1 fruit fly cellular context compared by ENCODE assay signal in genomic region chr3L:1368201-1368617, dm6.
TF ChIP-seq lines count a peak whose summit lies in the region.

No protein-coding gene starts in this region.

TF ChIP-seq in whole organism, embryonic, 481 proteins besides CTCF, POLR2A, EP300 and RAD21 (continued from another document and continues in another):
- TF ChIP-seq CG8281 (tag; optimal IDR thresholded peaks at IDR 0.05; lab: Kevin White, UChicago): peak; percentile 35
- peak; percentile 81 for TF ChIP-seq CG11247 (GFP tag; IDR thresholded peaks at IDR 0.05; lab: Robert Waterston, UW)
- peak; percentile 89 for TF ChIP-seq CG14014 (GFP tag; IDR thresholded peaks at IDR 0.05; lab: Robert Waterston, UW)
- peak; percentile 78 for TF ChIP-seq CG14050 (GFP tag; IDR thresholded peaks at IDR 0.05; lab: Robert Waterston, UW)
- TF ChIP-seq CG6175 (GFP tag; IDR thresholded peaks at IDR 0.05; lab: Robert Waterston, UW): peak; percentile 60; the same call in 1 of the 3 replicates
- no peak for TF ChIP-seq MTF-1 (GFP tag; optimal IDR thresholded peaks at IDR 0.05; lab: Kevin White, UChicago; ENCODE audit: borderline replicate concordance)
- no peak for TF ChIP-seq dimm (GFP tag; IDR thresholded peaks at IDR 0.05; lab: Robert Waterston, UW)
- TF ChIP-seq CG10565 (GFP tag; optimal IDR thresholded peaks at IDR 0.05; lab: Kevin White, UChicago): peak; percentile 27
- TF ChIP-seq Atf6 (GFP tag; IDR thresholded peaks at IDR 0.05; lab: Robert Waterston, UW): peak; percentile 82
- peak; percentile 48 for TF ChIP-seq CG2875 (GFP tag; optimal IDR thresholded peaks at IDR 0.05; lab: Kevin White, UChicago)
- TF ChIP-seq Xbp1 (GFP tag; optimal IDR thresholded peaks at IDR 0.05; lab: Kevin White, UChicago): peak; percentile 80
- TF ChIP-seq Rx (GFP tag; IDR thresholded peaks at IDR 0.05; lab: Robert Waterston, UW): peak; percentile 81
- TF ChIP-seq Lpt (GFP tag; optimal IDR thresholded peaks at IDR 0.05; lab: Kevin White, UChicago): no peak
- TF ChIP-seq CG11456 (GFP tag; IDR thresholded peaks at IDR 0.05; lab: Robert Waterston, UW): peak; percentile 86
- peak; percentile 61 for TF ChIP-seq Six4 (GFP tag; optimal IDR thresholded peaks at IDR 0.05; lab: Kevin White, UChicago)
- TF ChIP-seq CG10462 (GFP tag; optimal IDR thresholded peaks at IDR 0.05; lab: Kevin White, UChicago): peak; percentile 68
- peak in 1 of 3 experiments; percentile 79 for TF ChIP-seq lola (GFP tag; optimal IDR thresholded peaks at IDR 0.05; lab: Kevin White, UChicago)
- TF ChIP-seq CG32767 (GFP tag; IDR thresholded peaks at IDR 0.05; lab: Robert Waterston, UW): peak; percentile 71
- TF ChIP-seq Side (GFP tag; optimal IDR thresholded peaks at IDR 0.05; lab: Kevin White, UChicago): peak; percentile 64
- no peak for TF ChIP-seq CG3838 (GFP tag; optimal IDR thresholded peaks at IDR 0.05; lab: Kevin White, UChicago)
- no peak for TF ChIP-seq Dfd (GFP tag; optimal IDR thresholded peaks at IDR 0.05; lab: Kevin White, UChicago)
- TF ChIP-seq NfI (GFP tag; optimal IDR thresholded peaks at IDR 0.05; lab: Kevin White, UChicago): peak; percentile 56
- peak; percentile 15 for TF ChIP-seq CG33557 (GFP tag; optimal IDR thresholded peaks at IDR 0.05; lab: Kevin White, UChicago)
- TF ChIP-seq phol (tag; optimal IDR thresholded peaks at IDR 0.05; lab: Kevin White, UChicago): peak; percentile 72
- TF ChIP-seq CG11398 (GFP tag; optimal IDR thresholded peaks at IDR 0.05; lab: Kevin White, UChicago): peak; percentile 57
- peak; percentile 71; the same call in 1 of the 2 replicates for TF ChIP-seq CG11696 (GFP tag; IDR thresholded peaks at IDR 0.05; lab: Robert Waterston, UW)
- no peak for TF ChIP-seq MESR4 (GFP tag; optimal IDR thresholded peaks at IDR 0.05; lab: Kevin White, UChicago)
- peak; percentile 15 for TF ChIP-seq NC2α (GFP tag; optimal IDR thresholded peaks at IDR 0.05; lab: Kevin White, UChicago)
- peak; percentile 60 for TF ChIP-seq jing (GFP tag; optimal IDR thresholded peaks at IDR 0.05; lab: Kevin White, UChicago)
- no peak for TF ChIP-seq hth (optimal IDR thresholded peaks at IDR 0.05; lab: Kevin White, UChicago)
- no peak for TF ChIP-seq pan (optimal IDR thresholded peaks at IDR 0.05; lab: Kevin White, UChicago)
- peak in 1 of 2 experiments; percentile 92 for TF ChIP-seq pan (GFP tag; optimal IDR thresholded peaks at IDR 0.05 in 1 of 2, IDR thresholded peaks at IDR 0.05 in 1 of 2)
- peak; percentile 24; the same call in 1 of the 2 replicates for TF ChIP-seq aop (GFP tag; IDR thresholded peaks at IDR 0.05; lab: Robert Waterston, UW)
- peak; percentile 83 for TF ChIP-seq CG16815 (GFP tag; optimal IDR thresholded peaks at IDR 0.05; lab: Kevin White, UChicago)
- peak; percentile 63; the same call in 1 of the 2 replicates for TF ChIP-seq CG17612 (GFP tag; IDR thresholded peaks at IDR 0.05; lab: Robert Waterston, UW)
- peak; percentile 22 for TF ChIP-seq nau (GFP tag; optimal IDR thresholded peaks at IDR 0.05; lab: Kevin White, UChicago)
- TF ChIP-seq CG10543 (GFP tag; optimal IDR thresholded peaks at IDR 0.05; lab: Kevin White, UChicago): no peak
- TF ChIP-seq ci (GFP tag; IDR thresholded peaks at IDR 0.05; lab: Robert Waterston, UW): peak; percentile 92
- TF ChIP-seq CG2129 (GFP tag; IDR thresholded peaks at IDR 0.05; lab: Robert Waterston, UW; ENCODE audit: partially characterized antibody): no peak
- TF ChIP-seq run (tag; optimal IDR thresholded peaks at IDR 0.05; lab: Kevin White, UChicago): peak; percentile 44
- TF ChIP-seq Dbx (GFP tag; IDR thresholded peaks at IDR 0.05; lab: Robert Waterston, UW): peak; percentile 84
- TF ChIP-seq CHES-1-like (GFP tag; optimal IDR thresholded peaks at IDR 0.05; lab: Kevin White, UChicago): peak; percentile 59
- TF ChIP-seq CG11093 (GFP tag; IDR thresholded peaks at IDR 0.05; lab: Robert Waterston, UW): peak; percentile 79
- TF ChIP-seq CG4282 (GFP tag; optimal IDR thresholded peaks at IDR 0.05; lab: Kevin White, UChicago): no peak
- peak; percentile 78; the same call in 2 of the 3 replicates for TF ChIP-seq ken (GFP tag; IDR thresholded peaks at IDR 0.05; lab: Robert Waterston, UW)
- TF ChIP-seq CG32772 (GFP tag; IDR thresholded peaks at IDR 0.05; lab: Robert Waterston, UW): peak; percentile 82
- TF ChIP-seq mld (GFP tag; IDR thresholded peaks at IDR 0.05; lab: Robert Waterston, UW; ENCODE audit: partially characterized antibody): no peak
- peak; percentile 84 for TF ChIP-seq gsb (GFP tag; IDR thresholded peaks at IDR 0.05; lab: Robert Waterston, UW)
- no peak for TF ChIP-seq hkb (optimal IDR thresholded peaks at IDR 0.05; lab: Kevin White, UChicago)
- TF ChIP-seq hkb (GFP tag; IDR thresholded peaks at IDR 0.05; lab: Robert Waterston, UW): peak; percentile 83
- TF ChIP-seq nom (GFP tag; optimal IDR thresholded peaks at IDR 0.05; lab: Kevin White, UChicago): no peak
- TF ChIP-seq Dip2 (GFP tag; IDR thresholded peaks at IDR 0.05; lab: Robert Waterston, UW): no peak
- TF ChIP-seq ab (GFP tag; optimal IDR thresholded peaks at IDR 0.05; lab: Kevin White, UChicago): peak; percentile 62
- peak; percentile 53; the same call in 1 of the 2 replicates for TF ChIP-seq CG43689 (GFP tag; IDR thresholded peaks at IDR 0.05; lab: Robert Waterston, UW)
- TF ChIP-seq chm (GFP tag; IDR thresholded peaks at IDR 0.05; lab: Robert Waterston, UW): peak; percentile 91
- TF ChIP-seq chif (GFP tag; optimal IDR thresholded peaks at IDR 0.05; lab: Kevin White, UChicago): peak; percentile 74 to 85
- TF ChIP-seq Poxn (GFP tag; IDR thresholded peaks at IDR 0.05; lab: Robert Waterston, UW): 0 out of 2 replicates have a peak, but pooled peaks have one; percentile 26
- peak; percentile 70 for TF ChIP-seq gt (GFP tag; IDR thresholded peaks at IDR 0.05; lab: Robert Waterston, UW)
- peak; percentile 13 for TF ChIP-seq Kr (GFP tag; optimal IDR thresholded peaks at IDR 0.05; lab: Kevin White, UChicago)
- peak; percentile 53 for TF ChIP-seq cato (GFP tag; optimal IDR thresholded peaks at IDR 0.05; lab: Kevin White, UChicago; ENCODE audit: borderline replicate concordance)
- TF ChIP-seq CG6689 (GFP tag; IDR thresholded peaks at IDR 0.05; lab: Robert Waterston, UW): peak; percentile 86
- TF ChIP-seq CG1647 (GFP tag; optimal IDR thresholded peaks at IDR 0.05; lab: Kevin White, UChicago): peak; percentile 43
- TF ChIP-seq kah (GFP tag; optimal IDR thresholded peaks at IDR 0.05; lab: Kevin White, UChicago): no peak
- peak; percentile 84 for TF ChIP-seq CG2889 (GFP tag; IDR thresholded peaks at IDR 0.05; lab: Robert Waterston, UW)
- peak; percentile 64 for TF ChIP-seq CG17359 (tag; optimal IDR thresholded peaks at IDR 0.05; lab: Kevin White, UChicago)
- peak; percentile 80 for TF ChIP-seq Mrtf (GFP tag; IDR thresholded peaks at IDR 0.05; lab: Robert Waterston, UW)
- 0 out of 2 replicates have a peak, but pooled peaks have one; percentile 10 for TF ChIP-seq cas (GFP tag; IDR thresholded peaks at IDR 0.05; lab: Robert Waterston, UW)
- no peak for TF ChIP-seq knrl (GFP tag; IDR thresholded peaks at IDR 0.05; lab: Robert Waterston, UW; ENCODE audit: partially characterized antibody)
- peak; percentile 32 for TF ChIP-seq Bdp1 (GFP tag; optimal IDR thresholded peaks at IDR 0.05; lab: Kevin White, UChicago)
- peak; percentile 77 for TF ChIP-seq al (GFP tag; IDR thresholded peaks at IDR 0.05; lab: Robert Waterston, UW)
- peak; percentile 90 for TF ChIP-seq CG32532 (GFP tag; IDR thresholded peaks at IDR 0.05; lab: Robert Waterston, UW)
- peak; percentile 77 for TF ChIP-seq twi (tag; optimal IDR thresholded peaks at IDR 0.05; lab: Kevin White, UChicago)
- peak; percentile 54 for TF ChIP-seq CG8388 (GFP tag; optimal IDR thresholded peaks at IDR 0.05; lab: Kevin White, UChicago)
- TF ChIP-seq tin (GFP tag; optimal IDR thresholded peaks at IDR 0.05; lab: Kevin White, UChicago): peak; percentile 73
- TF ChIP-seq CG9797 (GFP tag; optimal IDR thresholded peaks at IDR 0.05; lab: Kevin White, UChicago): no peak
- peak; percentile 34 for TF ChIP-seq grn (GFP tag; optimal IDR thresholded peaks at IDR 0.05; lab: Kevin White, UChicago)
- TF ChIP-seq ATbp (GFP tag; optimal IDR thresholded peaks at IDR 0.05; lab: Kevin White, UChicago): peak; percentile 60
- peak; percentile 38 for TF ChIP-seq Sox100B (GFP tag; optimal IDR thresholded peaks at IDR 0.05; lab: Kevin White, UChicago)
- peak in 1 of 2 experiments; percentile 25 for TF ChIP-seq Eip74EF (GFP tag; optimal IDR thresholded peaks at IDR 0.05; lab: Kevin White, UChicago)
- TF ChIP-seq Trl (optimal IDR thresholded peaks at IDR 0.05; lab: Kevin White, UChicago): no peak
- peak; percentile 77 for TF ChIP-seq Trl (GFP tag; optimal IDR thresholded peaks at IDR 0.05; lab: Kevin White, UChicago)
- peak; percentile 81 for TF ChIP-seq CG1233 (GFP tag; optimal IDR thresholded peaks at IDR 0.05; lab: Kevin White, UChicago)
- TF ChIP-seq CG31365 (tag; optimal IDR thresholded peaks at IDR 0.05; lab: Kevin White, UChicago): peak; percentile 41
- TF ChIP-seq pnt (GFP tag; optimal IDR thresholded peaks at IDR 0.05; lab: Kevin White, UChicago): peak; percentile 77
- TF ChIP-seq Fer3 (tag; optimal IDR thresholded peaks at IDR 0.05; lab: Kevin White, UChicago): peak; percentile 72
- no peak for TF ChIP-seq CG15073 (GFP tag; optimal IDR thresholded peaks at IDR 0.05; lab: Kevin White, UChicago)
- TF ChIP-seq CG31441 (GFP tag; IDR thresholded peaks at IDR 0.05; lab: Robert Waterston, UW): peak; percentile 84
- TF ChIP-seq p53 (GFP tag; optimal IDR thresholded peaks at IDR 0.05; lab: Kevin White, UChicago): no peak
- peak; percentile 63 for TF ChIP-seq crc (GFP tag; optimal IDR thresholded peaks at IDR 0.05; lab: Kevin White, UChicago)
- peak; percentile 57 for TF ChIP-seq E2f2 (GFP tag; IDR thresholded peaks at IDR 0.05; lab: Robert Waterston, UW)
- TF ChIP-seq HLH4C (GFP tag; IDR thresholded peaks at IDR 0.05; lab: Robert Waterston, UW; ENCODE audit: partially characterized antibody): no peak
- no peak for TF ChIP-seq CG4328 (GFP tag; optimal IDR thresholded peaks at IDR 0.05; lab: Kevin White, UChicago)
- TF ChIP-seq ftz-f1 (GFP tag; optimal IDR thresholded peaks at IDR 0.05; lab: Kevin White, UChicago): peak; percentile 22
- TF ChIP-seq CG13123 (GFP tag; optimal IDR thresholded peaks at IDR 0.05; lab: Kevin White, UChicago): peak; percentile 55
- no peak; the same call in 1 of the 2 replicates for TF ChIP-seq Doc2 (GFP tag; IDR thresholded peaks at IDR 0.05; lab: Robert Waterston, UW)
- peak; percentile 24 for TF ChIP-seq odd (GFP tag; optimal IDR thresholded peaks at IDR 0.05; lab: Kevin White, UChicago)
- no peak for TF ChIP-seq h (optimal IDR thresholded peaks at IDR 0.05; lab: Kevin White, UChicago)
- TF ChIP-seq fru (optimal IDR thresholded peaks at IDR 0.05; lab: Kevin White, UChicago): no peak
- peak; percentile 72 for TF ChIP-seq Nf-YA (GFP tag; IDR thresholded peaks at IDR 0.05; lab: Robert Waterston, UW)
- TF ChIP-seq CG1024 (GFP tag; IDR thresholded peaks at IDR 0.05; lab: Robert Waterston, UW): peak; percentile 61; the same call in 1 of the 2 replicates
- peak; percentile 85 for TF ChIP-seq Optix (GFP tag; IDR thresholded peaks at IDR 0.05; lab: Robert Waterston, UW)
- peak; percentile 21 to 80 for TF ChIP-seq tll (GFP tag; optimal IDR thresholded peaks at IDR 0.05; lab: Kevin White, UChicago)
- 0 out of 2 replicates have a peak, but pooled peaks have one; percentile 30 for TF ChIP-seq toy (GFP tag; IDR thresholded peaks at IDR 0.05; lab: Robert Waterston, UW)
- peak; percentile 87 for TF ChIP-seq CG3726 (GFP tag; IDR thresholded peaks at IDR 0.05; lab: Robert Waterston, UW)
- TF ChIP-seq fd64A (GFP tag; optimal IDR thresholded peaks at IDR 0.05; lab: Kevin White, UChicago): peak; percentile 22
- no peak for TF ChIP-seq CG42726 (GFP tag; IDR thresholded peaks at IDR 0.05; lab: Robert Waterston, UW; ENCODE audit: partially characterized antibody)
- TF ChIP-seq HmgD (GFP tag; optimal IDR thresholded peaks at IDR 0.05; lab: Kevin White, UChicago): no peak
- no peak for TF ChIP-seq CG8359 (GFP tag; optimal IDR thresholded peaks at IDR 0.05; lab: Kevin White, UChicago; ENCODE audit: borderline replicate concordance)
- peak; percentile 84 for TF ChIP-seq HLH3B (GFP tag; IDR thresholded peaks at IDR 0.05; lab: Robert Waterston, UW)
- TF ChIP-seq Aef1 (GFP tag; IDR thresholded peaks at IDR 0.05; lab: Robert Waterston, UW): peak; percentile 83
- TF ChIP-seq CG17568 (GFP tag; optimal IDR thresholded peaks at IDR 0.05; lab: Kevin White, UChicago): peak; percentile 39
- TF ChIP-seq CG9727 (GFP tag; optimal IDR thresholded peaks at IDR 0.05; lab: Kevin White, UChicago): peak; percentile 92
- TF ChIP-seq CG11723 (GFP tag; optimal IDR thresholded peaks at IDR 0.05; lab: Kevin White, UChicago): peak; percentile 33
- TF ChIP-seq Sry-δ (GFP tag; optimal IDR thresholded peaks at IDR 0.05; lab: Kevin White, UChicago): peak; percentile 36
- TF ChIP-seq CG10209 (GFP tag; optimal IDR thresholded peaks at IDR 0.05; lab: Kevin White, UChicago): peak; percentile 81
- peak; percentile 69 for TF ChIP-seq HLH54F (GFP tag; optimal IDR thresholded peaks at IDR 0.05; lab: Kevin White, UChicago)
- peak; percentile 49 for TF ChIP-seq dm (GFP tag; optimal IDR thresholded peaks at IDR 0.05; lab: Kevin White, UChicago)
- peak; percentile 89 for TF ChIP-seq dysf (GFP tag; IDR thresholded peaks at IDR 0.05; lab: Robert Waterston, UW)
- no peak; the same call in 1 of the 2 replicates for TF ChIP-seq CG10321 (GFP tag; IDR thresholded peaks at IDR 0.05; lab: Robert Waterston, UW)
- TF ChIP-seq onecut (GFP tag; IDR thresholded peaks at IDR 0.05; lab: Robert Waterston, UW): peak; percentile 84
- peak; percentile 19 for TF ChIP-seq CG18476 (GFP tag; optimal IDR thresholded peaks at IDR 0.05; lab: Kevin White, UChicago)
- TF ChIP-seq da (GFP tag; optimal IDR thresholded peaks at IDR 0.05; lab: Kevin White, UChicago): peak; percentile 66
- TF ChIP-seq CG30403 (GFP tag; optimal IDR thresholded peaks at IDR 0.05; lab: Kevin White, UChicago): peak; percentile 80
- no peak for TF ChIP-seq bigmax (GFP tag; optimal IDR thresholded peaks at IDR 0.05; lab: Kevin White, UChicago)
- TF ChIP-seq stwl (tag; optimal IDR thresholded peaks at IDR 0.05; lab: Kevin White, UChicago): peak; percentile 2
- peak; percentile 44; the same call in 1 of the 2 replicates for TF ChIP-seq Gsc (GFP tag; IDR thresholded peaks at IDR 0.05; lab: Robert Waterston, UW)
- TF ChIP-seq vnd (GFP tag; IDR thresholded peaks at IDR 0.05; lab: Robert Waterston, UW; ENCODE audit: partially characterized antibody): no peak
- TF ChIP-seq zfh2 (GFP tag; optimal IDR thresholded peaks at IDR 0.05; lab: Kevin White, UChicago): peak; percentile 56
- peak; percentile 88 for TF ChIP-seq CG4360 (GFP tag; IDR thresholded peaks at IDR 0.05; lab: Robert Waterston, UW)
- TF ChIP-seq rib (GFP tag; IDR thresholded peaks at IDR 0.05; lab: Robert Waterston, UW): peak; percentile 82
